Worm (Caenorhabditis elegans) whole organism, L1 larva: ENCODE results near the gene D1014.13.

Experiments
- C04F5.9 ChIP-seq: sonication (generic microtip); optimal IDR thresholded peaks from 2 replicates; lab custom pipeline; 2016; ENCODE audit warnings: missing genetic modification characterization, missing compliant biosample characterization
- C34B4.2 ChIP-seq: sonication (generic microtip); optimal IDR thresholded peaks from 2 replicates; lab custom pipeline; 2017; ENCODE audit warnings: mild to moderate bottlenecking, missing genetic modification characterization, missing compliant biosample characterization
- Y116A8C.19 ChIP-seq: sonication (generic microtip); optimal IDR thresholded peaks from 2 replicates; lab custom pipeline; 2016; ENCODE audit warnings: missing compliant biosample characterization, missing genetic modification characterization, borderline replicate concordance
- aha-1 ChIP-seq: fragments of 150-350 bp; optimal IDR thresholded peaks from 2 replicates; lab custom pipeline; 2014; ENCODE audit warnings: missing biosample characterization, missing genetic modification characterization
- alr-1 ChIP-seq: fragments of 200-800 bp; sonication (Bioruptor generic); optimal IDR thresholded peaks from 2 replicates; lab custom pipeline; 2018; ENCODE audit warnings: borderline replicate concordance, mild to moderate bottlenecking, missing genetic modification characterization, missing compliant biosample characterization
- ama-1 ChIP-seq: fragments of 150-350 bp; optimal IDR thresholded peaks from 2 replicates; lab custom pipeline; 2014
- blmp-1 ChIP-seq: fragments of 150-350 bp; optimal IDR thresholded peaks from 2 replicates; lab custom pipeline; 2014; ENCODE audit warnings: missing biosample characterization, missing genetic modification characterization
- ceh-88 ChIP-seq: fragments of 200-800 bp; sonication (Bioruptor generic); IDR thresholded peaks from 2 replicates; pipeline ENCODE4 v1.3.6; 2022; ENCODE audit warnings: missing genetic modification characterization, missing compliant biosample characterization
- ceh-90 ChIP-seq: sonication (generic microtip); optimal IDR thresholded peaks from 2 replicates; lab custom pipeline; 2016; ENCODE audit warnings: missing genetic modification characterization, missing compliant biosample characterization
- dpl-1 ChIP-seq, 3 experiments: fragments of 150-350 bp in 2 of 3; sonication (generic microtip) in 1 of 3; optimal IDR thresholded peaks; 2 replicates each; lab custom pipeline; 2014 to 2017; ENCODE audit warnings: missing biosample characterization in 3 of 3, missing genetic modification characterization in 3 of 3, missing genetic modification reagents in 3 of 3
- dsc-1 ChIP-seq: sonication (generic microtip); optimal IDR thresholded peaks from 2 replicates; lab custom pipeline; 2016; ENCODE audit warnings: mild to moderate bottlenecking, missing genetic modification characterization, missing compliant biosample characterization
- efl-1 ChIP-seq, 4 experiments: fragments of 150-350 bp; optimal IDR thresholded peaks in 3 of 4; peaks in 1 of 4; 1 replicate in 1 of 4; 2 replicates in 3 of 4; lab custom pipeline; 2014; ENCODE audit warnings: missing biosample characterization in 2 of 4, missing genetic modification characterization in 2 of 4, missing genetic modification reagents in 2 of 4
- elt-2 ChIP-seq: sonication (generic microtip); optimal IDR thresholded peaks from 2 replicates; lab custom pipeline; 2016; ENCODE audit warnings: missing genetic modification characterization, mild to moderate bottlenecking, inconsistent platforms, missing compliant biosample characterization, missing genetic modification reagents
- fkh-10 ChIP-seq: sonication (generic microtip); optimal IDR thresholded peaks from 2 replicates; lab custom pipeline; 2017; ENCODE audit warnings: missing biosample characterization, missing genetic modification reagents, missing genetic modification characterization
- fos-1 ChIP-seq: fragments of 150-350 bp; optimal IDR thresholded peaks from 2 replicates; lab custom pipeline; 2014; ENCODE audit warnings: missing biosample characterization, missing genetic modification characterization
- grh-1 ChIP-seq: fragments of 200-800 bp; sonication (Bioruptor generic); IDR thresholded peaks from 2 replicates; pipeline ENCODE4 v1.3.6; 2022; ENCODE audit warnings: missing genetic modification reagents, missing genetic modification characterization, missing compliant biosample characterization
- hlh-4 ChIP-seq: sonication (generic microtip); optimal IDR thresholded peaks from 2 replicates; lab custom pipeline; 2016; ENCODE audit warnings: mild to moderate bottlenecking, missing genetic modification characterization, missing compliant biosample characterization
- hpl-2 ChIP-seq: fragments of 150-350 bp; optimal IDR thresholded peaks from 2 replicates; lab custom pipeline; 2014; ENCODE audit warnings: missing biosample characterization, missing genetic modification reagents, missing genetic modification characterization
- irx-1 ChIP-seq: sonication (generic microtip); optimal IDR thresholded peaks from 2 replicates; lab custom pipeline; 2016; ENCODE audit warnings: missing genetic modification characterization, missing compliant biosample characterization
- lin-15B ChIP-seq: fragments of 150-350 bp; sonication (generic microtip); optimal IDR thresholded peaks from 3 replicates; lab custom pipeline; 2014; ENCODE audit warnings: missing biosample characterization, missing genetic modification characterization
- lin-35 ChIP-seq, 2 experiments: fragments of 150-350 bp; optimal IDR thresholded peaks; 2 replicates each; lab custom pipeline; 2014; ENCODE audit warnings: missing biosample characterization in 2 of 2, missing genetic modification characterization in 2 of 2, missing genetic modification reagents in 2 of 2
- lir-3 ChIP-seq: sonication (generic microtip); optimal IDR thresholded peaks from 2 replicates; lab custom pipeline; 2016; ENCODE audit warnings: mild to moderate bottlenecking, missing genetic modification characterization, moderate library complexity, missing compliant biosample characterization; ENCODE audit not compliant: poor library complexity
- mab-9 ChIP-seq: fragments of 200-800 bp; sonication (Bioruptor generic); IDR thresholded peaks from 2 replicates; pipeline ENCODE4 v1.3.6; 2022; ENCODE audit warnings: missing genetic modification reagents, missing genetic modification characterization, missing compliant biosample characterization
- mef-2 ChIP-seq: fragments of 150-350 bp; optimal IDR thresholded peaks from 2 replicates; lab custom pipeline; 2014; ENCODE audit warnings: missing biosample characterization, missing genetic modification characterization
- mep-1 ChIP-seq: fragments of 150-350 bp; optimal IDR thresholded peaks from 2 replicates; lab custom pipeline; 2014; ENCODE audit warnings: missing biosample characterization, missing genetic modification characterization
- nhr-11 ChIP-seq: fragments of 150-350 bp; optimal IDR thresholded peaks from 2 replicates; lab custom pipeline; 2014; ENCODE audit warnings: missing biosample characterization, missing genetic modification characterization
- nhr-12 ChIP-seq: sonication (generic microtip); optimal IDR thresholded peaks from 2 replicates; lab custom pipeline; 2017; ENCODE audit warnings: missing biosample characterization, missing genetic modification characterization
- nhr-19 ChIP-seq: fragments of 200-800 bp; sonication (Bioruptor generic); conservative IDR thresholded peaks from 2 replicates; pipeline ENCODE4 v1.3.6; 2022; ENCODE audit warnings: missing genetic modification characterization, missing compliant biosample characterization
- nhr-20 ChIP-seq: sonication (generic microtip); optimal IDR thresholded peaks from 2 replicates; lab custom pipeline; 2016; ENCODE audit warnings: mild to moderate bottlenecking, missing genetic modification characterization, missing compliant biosample characterization
- nhr-237 ChIP-seq: fragments of 150-350 bp; optimal IDR thresholded peaks from 2 replicates; lab custom pipeline; 2014; ENCODE audit warnings: missing biosample characterization, missing genetic modification characterization
- nhr-28 ChIP-seq: fragments of 150-350 bp; optimal IDR thresholded peaks from 2 replicates; lab custom pipeline; 2014; ENCODE audit warnings: missing biosample characterization, missing genetic modification characterization
- nhr-71 ChIP-seq: sonication (generic microtip); optimal IDR thresholded peaks from 2 replicates; lab custom pipeline; 2016; ENCODE audit warnings: mild to moderate bottlenecking, missing genetic modification characterization, moderate library complexity, missing compliant biosample characterization
- nhr-76 ChIP-seq: sonication (generic microtip); optimal IDR thresholded peaks from 2 replicates; lab custom pipeline; 2017; ENCODE audit warnings: missing biosample characterization, missing genetic modification characterization
- nhr-77 ChIP-seq: fragments of 150-350 bp; optimal IDR thresholded peaks from 2 replicates; lab custom pipeline; 2014; ENCODE audit warnings: missing biosample characterization, missing genetic modification characterization
- nhr-85 ChIP-seq: sonication (generic microtip); peaks from one replicate; lab custom pipeline; 2016; ENCODE audit warnings: missing genetic modification characterization, inconsistent platforms, missing compliant biosample characterization
- nhr-90 ChIP-seq: sonication (generic microtip); optimal IDR thresholded peaks from 2 replicates; lab custom pipeline; 2016; ENCODE audit warnings: mild to moderate bottlenecking, missing genetic modification characterization, missing compliant biosample characterization; ENCODE audit not compliant: poor library complexity
- pax-3 ChIP-seq: fragments of 200-800 bp; sonication (Bioruptor generic); optimal IDR thresholded peaks from 2 replicates; lab custom pipeline; 2018; ENCODE audit warnings: mild to moderate bottlenecking, missing genetic modification characterization, moderate library complexity, missing compliant biosample characterization
- rnt-1 ChIP-seq: sonication (generic microtip); optimal IDR thresholded peaks from 2 replicates; lab custom pipeline; 2016; ENCODE audit warnings: mild to moderate bottlenecking, missing genetic modification characterization, moderate library complexity, missing compliant biosample characterization
- skn-1 ChIP-seq: fragments of 150-350 bp; optimal IDR thresholded peaks from 2 replicates; lab custom pipeline; 2014; ENCODE audit warnings: missing biosample characterization, missing genetic modification characterization
- snpc-4 ChIP-seq: fragments of 150-350 bp; optimal IDR thresholded peaks from 2 replicates; lab custom pipeline; 2014; ENCODE audit warnings: missing biosample characterization, missing genetic modification characterization
- snu-23 ChIP-seq: sonication (generic microtip); optimal IDR thresholded peaks from 2 replicates; lab custom pipeline; 2016; ENCODE audit warnings: missing genetic modification characterization, missing compliant biosample characterization
- sox-4 ChIP-seq: sonication (generic microtip); optimal IDR thresholded peaks from 2 replicates; lab custom pipeline; 2016; ENCODE audit warnings: missing genetic modification characterization, missing compliant biosample characterization
- sptf-1 ChIP-seq: fragments of 150-350 bp; optimal IDR thresholded peaks from 2 replicates; lab custom pipeline; 2014; ENCODE audit warnings: missing biosample characterization, missing genetic modification characterization
- swsn-7 ChIP-seq: sonication (generic microtip); optimal IDR thresholded peaks from 2 replicates; lab custom pipeline; 2016; ENCODE audit warnings: missing genetic modification characterization, missing compliant biosample characterization
- tbx-2 ChIP-seq: sonication (generic microtip); optimal IDR thresholded peaks from 2 replicates; lab custom pipeline; 2016; ENCODE audit warnings: missing genetic modification characterization, missing compliant biosample characterization
- tlp-1 ChIP-seq: fragments of 150-350 bp; optimal IDR thresholded peaks from 2 replicates; lab custom pipeline; 2014; ENCODE audit warnings: missing biosample characterization, missing genetic modification characterization
- unc-130 ChIP-seq: fragments of 150-350 bp; optimal IDR thresholded peaks from 2 replicates; lab custom pipeline; 2017; ENCODE audit warnings: missing biosample characterization, missing genetic modification characterization, inconsistent platforms
- unc-30 ChIP-seq: sonication (generic microtip); optimal IDR thresholded peaks from 2 replicates; lab custom pipeline; 2017; ENCODE audit warnings: missing biosample characterization, missing genetic modification characterization
- unc-62 ChIP-seq: fragments of 150-350 bp; optimal IDR thresholded peaks from 2 replicates; lab custom pipeline; 2014; ENCODE audit warnings: missing biosample characterization, missing genetic modification reagents, missing genetic modification characterization
- unc-98 ChIP-seq: fragments of 200-800 bp; sonication (Bioruptor generic); IDR thresholded peaks from 2 replicates; pipeline ENCODE4 v1.3.6; 2022; ENCODE audit warnings: missing genetic modification characterization, missing compliant biosample characterization
- xbp-1 ChIP-seq: sonication (generic microtip); optimal IDR thresholded peaks from 2 replicates; lab custom pipeline; 2016; ENCODE audit warnings: missing genetic modification characterization, missing compliant biosample characterization
- zip-4 ChIP-seq: fragments of 200-800 bp; sonication (Bioruptor generic); optimal IDR thresholded peaks from 2 replicates; lab custom pipeline; 2018; ENCODE audit warnings: mild to moderate bottlenecking, missing genetic modification characterization, moderate library complexity, missing compliant biosample characterization
- ztf-11 ChIP-seq, 2 experiments: sonication (generic microtip); optimal IDR thresholded peaks; 2 replicates each; lab custom pipeline; 2016 to 2017; ENCODE audit warnings: missing genetic modification characterization in 2 of 2, missing biosample characterization in 1 of 2, missing compliant biosample characterization in 1 of 2
- ztf-4 ChIP-seq: fragments of 150-350 bp; optimal IDR thresholded peaks from 2 replicates; lab custom pipeline; 2014; ENCODE audit warnings: missing biosample characterization, missing genetic modification characterization

The D1014.13 gene

ce11 chrV:8178914-8179542, 33.6 kb downstream of the D1014.13 start, which contains the start of gene srp-7 (continued):
- no peak for TF ChIP-seq unc-62 (GFP tag; lab: Kevin White, UChicago)
- peak; percentile 9 for TF ChIP-seq snu-23 (GFP tag; lab: Kevin White, UChicago)
- no peak for TF ChIP-seq tbx-2 (tag; lab: Kevin White, UChicago)
- TF ChIP-seq dpl-1 (GFP tag; optimal IDR thresholded peaks at IDR 0.05; lab: Kevin White, UChicago), result no peak
- TF ChIP-seq grh-1, result no peak
- TF ChIP-seq ceh-90 (tag; lab: Kevin White, UChicago), result no peak
- TF ChIP-seq lir-3 (tag; lab: Kevin White, UChicago), result no peak
- TF ChIP-seq xbp-1, result no peak
- TF ChIP-seq unc-98 (GFP tag; lab: Robert Waterston, UW), result peak; percentile 42; the same call in 1 of the 2 replicates
- no peak for TF ChIP-seq nhr-11
- TF ChIP-seq unc-130 (tag; lab: Kevin White, UChicago), result no peak
- no peak for TF ChIP-seq pax-3 (tag; lab: Kevin White, UChicago)
- 0 out of 2 replicates have a peak, but pooled peaks have one; percentile 19 for TF ChIP-seq ceh-88 (GFP tag; lab: Robert Waterston, UW)
- no peak for TF ChIP-seq sptf-1 (tag; lab: Kevin White, UChicago)
- no peak for TF ChIP-seq C04F5.9 (tag; lab: Kevin White, UChicago)
- peak; percentile 35 for TF ChIP-seq nhr-20 (tag; lab: Kevin White, UChicago)
- no peak for TF ChIP-seq zip-4 (GFP tag; lab: Kevin White, UChicago)
- no peak for TF ChIP-seq tlp-1 (tag; lab: Kevin White, UChicago)
- no peak for TF ChIP-seq ztf-11 (tag; optimal IDR thresholded peaks at IDR 0.05; lab: Kevin White, UChicago)
- TF ChIP-seq swsn-7 (tag; lab: Kevin White, UChicago), result no peak
- TF ChIP-seq mef-2, result no peak
- no peak for TF ChIP-seq fos-1
- TF ChIP-seq nhr-71, result peak; percentile 32
- TF ChIP-seq Y116A8C.19, result no peak
- TF ChIP-seq lin-35 (GFP tag; optimal IDR thresholded peaks at IDR 0.05; lab: Kevin White, UChicago), result no peak
- no peak for TF ChIP-seq unc-30
- TF ChIP-seq nhr-19 (GFP tag; lab: Robert Waterston, UW), result peak; percentile 74
- no peak for TF ChIP-seq irx-1 (tag; lab: Kevin White, UChicago)
- TF ChIP-seq C34B4.2 (tag; lab: Kevin White, UChicago), result no peak
- no peak for TF ChIP-seq nhr-28 (tag; lab: Kevin White, UChicago)
- TF ChIP-seq nhr-76 (tag; lab: Kevin White, UChicago), result no peak
- TF ChIP-seq sox-4 (tag; lab: Kevin White, UChicago), result no peak
- no peak for TF ChIP-seq hpl-2 (GFP tag; lab: Kevin White, UChicago)
- TF ChIP-seq hlh-4 (tag; lab: Kevin White, UChicago), result no peak
- no peak for TF ChIP-seq dsc-1
- TF ChIP-seq nhr-77 (tag; lab: Kevin White, UChicago), result no peak
- no peak for TF ChIP-seq nhr-12 (tag; lab: Kevin White, UChicago)
- no peak for TF ChIP-seq fkh-10 (GFP tag; lab: Kevin White, UChicago)
- no peak for TF ChIP-seq ama-1 (lab: Kevin White, UChicago)
- TF ChIP-seq ztf-4, result no peak
- peak; percentile 58 for TF ChIP-seq rnt-1 (tag; lab: Kevin White, UChicago)
- no peak for TF ChIP-seq skn-1 (tag; lab: Kevin White, UChicago)
- TF ChIP-seq nhr-237 (tag; lab: Kevin White, UChicago), result no peak
- no peak for TF ChIP-seq snpc-4 (tag; lab: Kevin White, UChicago)
- peak; percentile 56 for TF ChIP-seq blmp-1 (tag; lab: Kevin White, UChicago)
- no peak for TF ChIP-seq nhr-90 (tag; lab: Kevin White, UChicago)
- TF ChIP-seq mab-9 (GFP tag; lab: Robert Waterston, UW), result no peak
- no peak for TF ChIP-seq alr-1 (tag; lab: Kevin White, UChicago)
- no peak for TF ChIP-seq efl-1 (optimal IDR thresholded peaks at IDR 0.05; lab: Kevin White, UChicago)
- TF ChIP-seq efl-1 (GFP tag; optimal IDR thresholded peaks at IDR 0.05 in 1 of 2; lab: Kevin White, UChicago), result no peak
- no peak for TF ChIP-seq elt-2 (tag; lab: Kevin White, UChicago)
- no peak for TF ChIP-seq aha-1 (tag; lab: Kevin White, UChicago)
- TF ChIP-seq mep-1, result peak; percentile 34
- TF ChIP-seq nhr-85, result peak; percentile 40
- TF ChIP-seq lin-15B (tag; lab: Kevin White, UChicago), result no peak
